Worm (Caenorhabditis elegans) whole organism, L1 larva: ENCODE measurements around the gene ssp-33.
A peak's percentile ranks its signal among the peaks of the same experiment; 100 is the strongest.

Experiments
- aly-2 ChIP-seq: fragments of 150-350 bp; optimal IDR thresholded peaks from 2 replicates; lab custom pipeline; 2014; ENCODE audit warnings: missing biosample characterization, missing genetic modification characterization
- fkh-10 ChIP-seq: sonication (generic microtip); optimal IDR thresholded peaks from 2 replicates; lab custom pipeline; 2017; ENCODE audit warnings: missing biosample characterization, missing genetic modification reagents, missing genetic modification characterization
- irx-1 ChIP-seq: sonication (generic microtip); optimal IDR thresholded peaks from 2 replicates; lab custom pipeline; 2016; ENCODE audit warnings: missing genetic modification characterization, missing compliant biosample characterization
- isw-1 ChIP-seq: fragments of 200-800 bp; sonication (Bioruptor generic); IDR thresholded peaks from 2 replicates; pipeline ENCODE4 v1.3.6; 2022; ENCODE audit warnings: missing genetic modification characterization, missing compliant biosample characterization
- nhr-12 ChIP-seq: sonication (generic microtip); optimal IDR thresholded peaks from 2 replicates; lab custom pipeline; 2017; ENCODE audit warnings: missing biosample characterization, missing genetic modification characterization
- nhr-237 ChIP-seq: fragments of 150-350 bp; optimal IDR thresholded peaks from 2 replicates; lab custom pipeline; 2014; ENCODE audit warnings: missing biosample characterization, missing genetic modification characterization
- nhr-47 ChIP-seq: sonication (generic microtip); optimal IDR thresholded peaks from 2 replicates; lab custom pipeline; 2016; ENCODE audit warnings: mild to moderate bottlenecking, missing genetic modification characterization, moderate library complexity, missing compliant biosample characterization
- nhr-77 ChIP-seq: fragments of 150-350 bp; optimal IDR thresholded peaks from 2 replicates; lab custom pipeline; 2014; ENCODE audit warnings: missing biosample characterization, missing genetic modification characterization
- skn-1 ChIP-seq: fragments of 150-350 bp; optimal IDR thresholded peaks from 2 replicates; lab custom pipeline; 2014; ENCODE audit warnings: missing biosample characterization, missing genetic modification characterization
- tbx-2 ChIP-seq: sonication (generic microtip); optimal IDR thresholded peaks from 2 replicates; lab custom pipeline; 2016; ENCODE audit warnings: missing genetic modification characterization, missing compliant biosample characterization
- ztf-11 ChIP-seq, 2 experiments: sonication (generic microtip); optimal IDR thresholded peaks; 2 replicates each; lab custom pipeline; 2016 to 2017; ENCODE audit warnings: missing genetic modification characterization in 2 of 2, missing biosample characterization in 1 of 2, missing compliant biosample characterization in 1 of 2
- ztf-4 ChIP-seq: fragments of 150-350 bp; optimal IDR thresholded peaks from 2 replicates; lab custom pipeline; 2014; ENCODE audit warnings: missing biosample characterization, missing genetic modification characterization

DNA sequence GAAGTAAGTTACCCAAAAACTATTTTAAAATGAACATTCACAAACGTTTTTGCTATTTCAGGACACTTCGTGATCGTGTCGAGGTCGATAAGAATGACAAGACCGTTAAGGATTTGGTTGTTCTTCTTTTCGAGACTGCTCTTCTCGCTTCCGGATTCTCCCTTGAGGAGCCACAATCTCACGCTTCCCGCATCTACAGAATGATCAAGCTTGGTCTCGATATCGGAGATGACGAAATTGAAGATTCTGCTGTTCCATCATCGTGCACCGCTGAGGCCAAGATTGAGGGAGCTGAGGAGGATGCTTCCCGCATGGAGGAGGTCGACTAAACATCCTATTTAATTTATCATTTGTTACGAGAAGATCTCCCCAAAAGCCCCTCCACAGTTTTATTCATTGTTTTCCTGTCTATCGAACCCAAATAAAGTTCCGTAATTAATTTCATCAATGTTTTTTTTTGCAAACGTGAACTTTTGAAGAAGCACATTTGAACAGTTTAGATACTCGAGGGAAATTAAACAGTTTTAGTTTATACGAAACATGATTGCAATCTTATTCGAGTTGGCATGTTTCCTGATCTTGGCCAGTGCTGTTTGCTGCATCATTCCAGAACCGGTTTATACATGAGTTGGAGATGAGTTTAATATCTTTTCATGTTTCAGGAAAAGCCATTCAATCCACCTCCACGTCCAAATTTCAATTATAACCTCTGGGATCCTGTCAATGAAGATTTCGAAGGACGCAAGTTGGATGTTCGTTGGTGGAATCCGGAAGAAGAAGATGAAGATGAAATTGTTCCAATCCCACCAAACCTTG is 22.9 kb upstream of the ssp-33 start, which contains the start of gene C47E8.11:
- TF ChIP-seq nhr-237 (tag; lab: Kevin White, UChicago), result no peak
- TF ChIP-seq fkh-10 (GFP tag; lab: Kevin White, UChicago), result no peak
- no peak for TF ChIP-seq tbx-2
- TF ChIP-seq irx-1 (tag; lab: Kevin White, UChicago), result no peak
- TF ChIP-seq ztf-11 (tag; optimal IDR thresholded peaks at IDR 0.05; lab: Kevin White, UChicago), result no peak
- peak; percentile 49 for TF ChIP-seq ztf-4 (tag; lab: Kevin White, UChicago)
- TF ChIP-seq nhr-77 (tag; lab: Kevin White, UChicago), result no peak
- no peak for TF ChIP-seq skn-1 (tag; lab: Kevin White, UChicago)
- no peak for TF ChIP-seq isw-1
- TF ChIP-seq nhr-12, result no peak
- peak; percentile 48 for TF ChIP-seq nhr-47
- TF ChIP-seq aly-2, result peak; percentile 100
